Fruit fly (Drosophila melanogaster) whole organism, wandering third instar larva: ENCODE measurements around the gene Adgf-B.

Source experiments
- Myc ChIP-seq: fragments of >200 bp; optimal IDR thresholded peaks from 2 replicates; lab custom pipeline; 2017
- lola ChIP-seq: fragments of >200 bp; optimal IDR thresholded peaks from 2 replicates; lab custom pipeline; 2017; ENCODE audit warnings: missing biosample characterization, missing genetic modification characterization
- pan ChIP-seq: fragments of >200 bp; optimal IDR thresholded peaks from 2 replicates; lab custom pipeline; 2017
- woc ChIP-seq: sonication (Bioruptor generic); optimal IDR thresholded peaks from 2 replicates; lab custom pipeline; 2016; ENCODE audit warnings: missing biosample characterization, mild to moderate bottlenecking, missing genetic modification characterization

DNA sequence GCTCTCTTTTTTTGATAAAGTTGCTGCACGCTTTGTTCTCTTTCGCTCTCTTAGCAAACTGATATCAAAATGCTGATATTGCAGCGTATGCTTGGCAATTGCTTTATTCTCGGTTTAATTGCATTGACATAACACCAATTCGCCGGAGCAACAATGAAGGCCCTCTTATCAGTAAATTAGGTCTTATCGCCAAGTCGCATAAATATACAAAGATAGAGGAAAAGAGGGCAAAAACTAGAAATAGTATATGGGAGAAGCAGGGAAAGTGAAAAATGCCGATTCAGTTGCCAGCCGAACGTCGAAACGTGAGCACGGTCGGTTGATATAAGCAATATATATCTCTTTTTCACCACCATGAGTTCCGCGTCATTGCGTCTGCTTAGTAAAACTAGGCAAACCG is 9.9 kb downstream of the Adgf-B start, which contains the start of gene CG7460:
- TF ChIP-seq woc (GFP tag; lab: Kevin White, UChicago): no peak
- TF ChIP-seq pan (lab: Kevin White, UChicago): no peak
- no peak for TF ChIP-seq lola (GFP tag; lab: Kevin White, UChicago)
- no peak for TF ChIP-seq Myc (lab: Kevin White, UChicago)
